Fruit fly (Drosophila melanogaster) whole organism, pupa: ENCODE measurements around the gene CG6870.

Source experiments
- CG12605 ChIP-seq: fragments of 200-800 bp; sonication (Bioruptor generic); IDR thresholded peaks from 2 replicates; pipeline ENCODE4 v1.3.6; 2022; ENCODE audit warnings: missing biosample characterization, missing genetic modification characterization
- CG15710 ChIP-seq: fragments of 200-800 bp; sonication (Bioruptor generic); optimal IDR thresholded peaks from 2 replicates; lab custom pipeline; 2018; ENCODE audit warnings: missing biosample characterization, mild to moderate bottlenecking, missing genetic modification characterization, moderate library complexity
- CG17806 ChIP-seq: fragments of 200-800 bp; sonication (Bioruptor generic); optimal IDR thresholded peaks from 2 replicates; lab custom pipeline; 2018; ENCODE audit warnings: missing biosample characterization, mild to moderate bottlenecking, missing genetic modification characterization, moderate library complexity
- CG32121 ChIP-seq: fragments of 200-800 bp; sonication (Bioruptor generic); IDR thresholded peaks from 2 replicates; pipeline ENCODE4 v1.3.6; 2022; ENCODE audit warnings: missing biosample characterization, missing genetic modification characterization
- CG34367 ChIP-seq: fragments of 200-800 bp; sonication (Bioruptor generic); optimal IDR thresholded peaks from 2 replicates; lab custom pipeline; 2018; ENCODE audit warnings: missing biosample characterization, mild to moderate bottlenecking, missing genetic modification characterization
- Ets98B ChIP-seq: fragments of 200-800 bp; sonication (Bioruptor generic); IDR thresholded peaks from 2 replicates; pipeline ENCODE4 v1.3.6; 2022; ENCODE audit warnings: missing biosample characterization, missing genetic modification characterization
- Pif1A ChIP-seq: fragments of 200-800 bp; sonication (Bioruptor generic); optimal IDR thresholded peaks from 3 replicates; lab custom pipeline; 2016; ENCODE audit warnings: missing biosample characterization, missing genetic modification characterization

- TF ChIP-seq CG15710 (tag; lab: Kevin White, UChicago) (no peak), CG12605 (no peak), Pif1A (GFP tag; lab: Kevin White, UChicago) (no peak), Ets98B (no peak), CG17806 (no peak), CG32121 (GFP tag; lab: Robert Waterston, UW) (no peak), CG34367 (tag; lab: Kevin White, UChicago) (no peak)
These were observed 19.0 kb downstream of the CG6870 start for dm6 chr2L:17573063-17573462.
